Worm (Caenorhabditis elegans) whole organism, mixed stage, embryonic: Measurements from ENCODE around the gene mab-10.

Source experiments
- M03D4.4 ChIP-seq: sonication (generic microtip); optimal IDR thresholded peaks from 2 replicates; lab custom pipeline; 2017; ENCODE audit warnings: mild to moderate bottlenecking, missing genetic modification characterization, missing compliant biosample characterization
- bed-3 ChIP-seq: fragments of 200-800 bp; sonication (Bioruptor generic); optimal IDR thresholded peaks from 3 replicates; lab custom pipeline; 2018; ENCODE audit warnings: mild to moderate bottlenecking, missing genetic modification characterization, moderate library complexity, missing compliant biosample characterization
- blmp-1 ChIP-seq: fragments of 150-350 bp; optimal IDR thresholded peaks from 2 replicates; lab custom pipeline; 2014; ENCODE audit warnings: missing biosample characterization, missing genetic modification characterization
- ceh-39 ChIP-seq: fragments of 150-350 bp; optimal IDR thresholded peaks from 2 replicates; lab custom pipeline; 2014; ENCODE audit warnings: missing biosample characterization, missing genetic modification characterization
- ceh-43 ChIP-seq: fragments of 200-800 bp; sonication (Bioruptor generic); optimal IDR thresholded peaks from 2 replicates; lab custom pipeline; 2018; ENCODE audit warnings: mild to moderate bottlenecking, missing genetic modification characterization, moderate library complexity, missing compliant biosample characterization
- ceh-83 ChIP-seq: fragments of 200-800 bp; sonication (Bioruptor generic); optimal IDR thresholded peaks from 2 replicates; lab custom pipeline; 2018; ENCODE audit warnings: mild to moderate bottlenecking, missing genetic modification characterization, missing compliant biosample characterization
- ces-1 ChIP-seq: fragments of 150-350 bp; optimal IDR thresholded peaks from 2 replicates; lab custom pipeline; 2014; ENCODE audit warnings: missing biosample characterization, missing genetic modification reagents, missing genetic modification characterization
- cnd-1 ChIP-seq: fragments of 200-800 bp; sonication (Bioruptor generic); optimal IDR thresholded peaks from 2 replicates; lab custom pipeline; 2018; ENCODE audit warnings: mild to moderate bottlenecking, missing genetic modification characterization, missing compliant biosample characterization
- elt-3 ChIP-seq: fragments of 150-350 bp; optimal IDR thresholded peaks from 2 replicates; lab custom pipeline; 2014; ENCODE audit warnings: missing biosample characterization, missing genetic modification characterization
- flh-1 ChIP-seq: fragments of 200-800 bp; sonication (Bioruptor generic); optimal IDR thresholded peaks from 2 replicates; lab custom pipeline; 2018; ENCODE audit warnings: mild to moderate bottlenecking, missing genetic modification characterization, moderate library complexity, missing compliant biosample characterization
- ham-2 ChIP-seq: fragments of 200-800 bp; sonication (Bioruptor generic); optimal IDR thresholded peaks from 2 replicates; lab custom pipeline; 2018; ENCODE audit warnings: mild to moderate bottlenecking, missing genetic modification characterization, missing compliant biosample characterization
- hlh-1 ChIP-seq: fragments of 150-350 bp; optimal IDR thresholded peaks from 2 replicates; lab custom pipeline; 2014; ENCODE audit warnings: missing biosample characterization, missing genetic modification reagents, missing genetic modification characterization
- lin-13 ChIP-seq: fragments of 150-350 bp; optimal IDR thresholded peaks from 2 replicates; lab custom pipeline; 2014; ENCODE audit warnings: missing biosample characterization, missing genetic modification characterization
- lsy-2 ChIP-seq: fragments of 150-350 bp; optimal IDR thresholded peaks from 2 replicates; lab custom pipeline; 2014; ENCODE audit warnings: missing biosample characterization, missing genetic modification characterization
- mab-5 ChIP-seq: fragments of 150-350 bp; optimal IDR thresholded peaks from 2 replicates; lab custom pipeline; 2014; ENCODE audit warnings: missing biosample characterization, missing genetic modification characterization
- mep-1 ChIP-seq: fragments of 150-350 bp; optimal IDR thresholded peaks from 2 replicates; lab custom pipeline; 2017; ENCODE audit warnings: missing biosample characterization, missing genetic modification reagents, missing genetic modification characterization, inconsistent platforms
- mls-2 ChIP-seq: sonication (generic microtip); optimal IDR thresholded peaks from 2 replicates; lab custom pipeline; 2016; ENCODE audit warnings: mild to moderate bottlenecking, missing genetic modification characterization, moderate library complexity, missing compliant biosample characterization
- nhr-12 ChIP-seq: fragments of 150-350 bp; optimal IDR thresholded peaks from 2 replicates; lab custom pipeline; 2014; ENCODE audit warnings: missing biosample characterization, missing genetic modification characterization
- nhr-2 ChIP-seq: fragments of 150-350 bp; optimal IDR thresholded peaks from 2 replicates; lab custom pipeline; 2014; ENCODE audit warnings: missing biosample characterization, missing genetic modification characterization
- nhr-237 ChIP-seq: fragments of 150-350 bp; optimal IDR thresholded peaks from 2 replicates; lab custom pipeline; 2014; ENCODE audit warnings: missing biosample characterization, missing genetic modification characterization
- nhr-28 ChIP-seq: fragments of 150-350 bp; optimal IDR thresholded peaks from 2 replicates; lab custom pipeline; 2014; ENCODE audit warnings: missing biosample characterization, missing genetic modification characterization
- pha-4 ChIP-seq: fragments of 150-350 bp; optimal IDR thresholded peaks from 2 replicates; lab custom pipeline; 2018; ENCODE audit warnings: missing biosample characterization, missing genetic modification reagents, missing genetic modification characterization
- sem-2 ChIP-seq: fragments of 200-800 bp; sonication (Bioruptor generic); optimal IDR thresholded peaks from 2 replicates; lab custom pipeline; 2018; ENCODE audit warnings: mild to moderate bottlenecking, missing genetic modification characterization, missing compliant biosample characterization
- snpc-4 ChIP-seq: fragments of 150-350 bp; optimal IDR thresholded peaks from 2 replicates; lab custom pipeline; 2014; ENCODE audit warnings: missing biosample characterization, missing genetic modification characterization
- sptf-1 ChIP-seq: sonication (generic microtip); optimal IDR thresholded peaks from 2 replicates; lab custom pipeline; 2017; ENCODE audit warnings: mild to moderate bottlenecking, missing genetic modification characterization, moderate library complexity, missing compliant biosample characterization
- tbx-8 ChIP-seq: fragments of 200-800 bp; sonication (Bioruptor generic); optimal IDR thresholded peaks from 2 replicates; lab custom pipeline; 2018; ENCODE audit warnings: mild to moderate bottlenecking, missing genetic modification characterization, moderate library complexity, missing compliant biosample characterization
- unc-39 ChIP-seq: fragments of 150-350 bp; optimal IDR thresholded peaks from 2 replicates; lab custom pipeline; 2014; ENCODE audit warnings: missing biosample characterization, missing genetic modification characterization
- zip-8 ChIP-seq: fragments of 150-350 bp; optimal IDR thresholded peaks from 2 replicates; lab custom pipeline; 2014; ENCODE audit warnings: missing biosample characterization, missing genetic modification characterization
- ztf-11 ChIP-seq: fragments of 150-350 bp; optimal IDR thresholded peaks from 2 replicates; lab custom pipeline; 2014; ENCODE audit warnings: missing biosample characterization, missing genetic modification characterization

The mab-10 gene

ce11 chrII:10516375-10516774 lies 11.5 kb upstream of the mab-10 start:
- TF ChIP-seq zip-8 (tag; lab: Kevin White, UChicago) (no peak), ham-2 (GFP tag; lab: Kevin White, UChicago) (no peak), ceh-83 (GFP tag; lab: Kevin White, UChicago) (no peak), ceh-43 (GFP tag; lab: Kevin White, UChicago) (no peak), tbx-8 (GFP tag; lab: Kevin White, UChicago) (no peak), blmp-1 (tag; lab: Kevin White, UChicago) (no peak), nhr-12 (tag; lab: Kevin White, UChicago) (no peak)

ce11 chrII:10519017-10519416 lies 8.9 kb upstream of the mab-10 start, which contains the start of gene F59B10.4:
TSS of gene F59B10.4 (minus strand) at chrII:10519117.
- TF ChIP-seq hlh-1 (no peak), lsy-2 (tag; lab: Kevin White, UChicago) (no peak), ham-2 (GFP tag; lab: Kevin White, UChicago) (no peak), snpc-4 (no peak), ces-1 (GFP tag; lab: Kevin White, UChicago) (no peak)
- TF ChIP-seq, all 35 proteins: peak for 0

- TF ChIP-seq lin-13 (tag; lab: Kevin White, UChicago) = no peak
- no peak for TF ChIP-seq ztf-11
- no peak for TF ChIP-seq lsy-2 (tag; lab: Kevin White, UChicago)
- no peak for TF ChIP-seq M03D4.4 (tag; lab: Kevin White, UChicago)
- TF ChIP-seq nhr-2 = no peak
- no peak for TF ChIP-seq nhr-12 (tag; lab: Kevin White, UChicago)
- no peak for TF ChIP-seq sptf-1 (tag; lab: Kevin White, UChicago)
- no peak for TF ChIP-seq flh-1 (GFP tag; lab: Kevin White, UChicago)
- TF ChIP-seq mls-2 (tag; lab: Kevin White, UChicago) = no peak
- TF ChIP-seq ces-1 (GFP tag; lab: Kevin White, UChicago) = no peak
- no peak for TF ChIP-seq nhr-237 (tag; lab: Kevin White, UChicago)
- TF ChIP-seq snpc-4 = no peak
- TF ChIP-seq unc-39 = no peak
Observed at ce11 chrII:10519863-10520262, 8.0 kb upstream of the mab-10 start.

- no peak for TF ChIP-seq ceh-39
- no peak for TF ChIP-seq nhr-237 (tag; lab: Kevin White, UChicago)
- TF ChIP-seq mep-1 (tag; lab: Kevin White, UChicago) = no peak
- TF ChIP-seq nhr-28 (tag; lab: Kevin White, UChicago) = no peak
- no peak for TF ChIP-seq tbx-8 (GFP tag; lab: Kevin White, UChicago)
- TF ChIP-seq unc-39 = no peak
Observed at ce11 chrII:10523031-10523430, 4.9 kb upstream of the mab-10 start.

ce11 chrII:10523583-10523982 lies 4.3 kb upstream of the mab-10 start, which contains the start of gene F59B10.5:
TSS of gene F59B10.5 (minus strand) at chrII:10523683.
- TF ChIP-seq sptf-1 (tag; lab: Kevin White, UChicago) (no peak), mls-2 (tag; lab: Kevin White, UChicago) (no peak), hlh-1 (no peak), ceh-83 (GFP tag; lab: Kevin White, UChicago) (no peak), nhr-2 (no peak), nhr-28 (tag; lab: Kevin White, UChicago) (no peak), lsy-2 (tag; lab: Kevin White, UChicago) (no peak), cnd-1 (tag; lab: Kevin White, UChicago) (no peak), ceh-43 (GFP tag; lab: Kevin White, UChicago) (no peak), mab-5 (tag; lab: Kevin White, UChicago) (no peak), ztf-11 (no peak), pha-4 (tag; lab: Kevin White, UChicago) (no peak)

ce11 chrII:10524374-10524773 lies 3.5 kb upstream of the mab-10 start, which contains the start of gene F59B10.6:
TSS of gene F59B10.6 (minus strand) at chrII:10524474.
- TF ChIP-seq bed-3 (GFP tag; lab: Kevin White, UChicago) (no peak), ceh-39 (no peak), ceh-83 (GFP tag; lab: Kevin White, UChicago) (no peak), lsy-2 (tag; lab: Kevin White, UChicago) (no peak), elt-3 (no peak), nhr-2 (no peak), ceh-43 (GFP tag; lab: Kevin White, UChicago) (no peak), mep-1 (tag; lab: Kevin White, UChicago) (no peak), mab-5 (tag; lab: Kevin White, UChicago) (no peak), sem-2 (GFP tag; lab: Kevin White, UChicago) (no peak)
